Worm (Caenorhabditis elegans) whole organism, L1 larva: ENCODE data around the gene miro-1.
A peak's percentile ranks its signal among the peaks of the same experiment; 100 is the strongest.
"Not testable (repeated sequence)": the region's sequence is repeated elsewhere in the genome, so short reads cannot be mapped to it uniquely, and the experiment has no call there.

ENCODE experiments used
- ceh-82 ChIP-seq, 3 experiments: fragments of 150-350 bp in 1 of 3; sonication (generic microtip) in 2 of 3; optimal IDR thresholded peaks; 2 replicates each; lab custom pipeline; 2014 to 2017; ENCODE audit warnings: missing biosample characterization in 3 of 3, missing genetic modification characterization in 3 of 3
- fkh-10 ChIP-seq: sonication (generic microtip); optimal IDR thresholded peaks from 2 replicates; lab custom pipeline; 2017; ENCODE audit warnings: missing biosample characterization, missing genetic modification reagents, missing genetic modification characterization
- lin-35 ChIP-seq, 2 experiments: fragments of 150-350 bp; optimal IDR thresholded peaks; 2 replicates each; lab custom pipeline; 2014; ENCODE audit warnings: missing biosample characterization in 2 of 2, missing genetic modification characterization in 2 of 2, missing genetic modification reagents in 2 of 2
- lir-3 ChIP-seq: sonication (generic microtip); optimal IDR thresholded peaks from 2 replicates; lab custom pipeline; 2016; ENCODE audit warnings: mild to moderate bottlenecking, missing genetic modification characterization, moderate library complexity, missing compliant biosample characterization; ENCODE audit not compliant: poor library complexity
- tbx-2 ChIP-seq: sonication (generic microtip); optimal IDR thresholded peaks from 2 replicates; lab custom pipeline; 2016; ENCODE audit warnings: missing genetic modification characterization, missing compliant biosample characterization
- unc-62 ChIP-seq: fragments of 150-350 bp; optimal IDR thresholded peaks from 2 replicates; lab custom pipeline; 2014; ENCODE audit warnings: missing biosample characterization, missing genetic modification reagents, missing genetic modification characterization

DNA sequence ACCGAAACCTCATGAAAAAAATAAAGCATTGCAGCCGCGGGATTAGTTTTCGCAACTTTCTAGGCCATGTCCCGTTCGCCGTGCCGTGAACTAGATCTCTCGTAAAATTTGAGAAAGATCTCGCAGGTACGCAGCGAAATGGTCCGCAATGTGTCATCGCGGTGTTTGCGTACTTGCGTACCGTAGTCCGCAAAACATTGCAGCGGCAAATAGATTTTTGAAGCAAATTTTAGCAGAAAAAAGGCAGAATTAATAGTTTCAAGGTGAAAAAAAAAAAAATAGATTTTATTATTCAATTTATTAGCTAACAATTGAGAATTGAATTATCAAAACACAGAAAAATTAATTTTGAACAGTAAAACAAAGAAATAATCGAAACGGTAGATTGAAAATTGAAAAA is 12.3 kb upstream of the miro-1 start:
- TF ChIP-seq ceh-82 (tag; optimal IDR thresholded peaks at IDR 0.05; lab: Kevin White, UChicago) = peak; percentile 36 to 44 (median 40)
- peak; percentile 9 to 67 for TF ChIP-seq lin-35 (GFP tag; optimal IDR thresholded peaks at IDR 0.05; lab: Kevin White, UChicago)
- peak; percentile 4 for TF ChIP-seq fkh-10 (GFP tag; lab: Kevin White, UChicago)
- TF ChIP-seq tbx-2 (tag; lab: Kevin White, UChicago) = peak; percentile 92
- TF ChIP-seq unc-62 (GFP tag; lab: Kevin White, UChicago) = not testable (repeated sequence)
- peak; percentile 84 for TF ChIP-seq lir-3 (tag; lab: Kevin White, UChicago)
